Fruit fly (Drosophila melanogaster): ENCODE data around the gene Cubn2.

- no peak for TF ChIP-seq Crg-1 (GFP tag; optimal IDR thresholded peaks at IDR 0.05)
- no peak for TF ChIP-seq cic (GFP tag; optimal IDR thresholded peaks at IDR 0.05)
- TF ChIP-seq CG11617 (GFP tag; optimal IDR thresholded peaks at IDR 0.05): no peak
- no peak for TF ChIP-seq toe (GFP tag; optimal IDR thresholded peaks at IDR 0.05)
- TF ChIP-seq bab1 (GFP tag; optimal IDR thresholded peaks at IDR 0.05): no peak
- no peak for TF ChIP-seq kay (GFP tag; ENCODE audit: borderline replicate concordance)
- TF ChIP-seq Clk (GFP tag; optimal IDR thresholded peaks at IDR 0.05): no peak
These were observed 44.2 kb upstream of the Cubn2 start for dm6 chr3L:11858745-11859144.
